Fruit fly (Drosophila melanogaster) whole organism, embryonic: ENCODE data around the gene CG2003.
A peak's percentile ranks its signal among the peaks of the same experiment; 100 is the strongest.

ENCODE experiments used
- ATbp ChIP-seq: fragments of 200-800 bp; sonication (Bioruptor generic); optimal IDR thresholded peaks from 2 replicates; lab custom pipeline; 2017; ENCODE audit warnings: missing biosample characterization, mild to moderate bottlenecking, missing genetic modification characterization, missing genetic modification reagents
- BtbVII ChIP-seq: fragments of 200-800 bp; sonication (Bioruptor generic); optimal IDR thresholded peaks from 3 replicates; lab custom pipeline; 2017; ENCODE audit warnings: missing biosample characterization, mild to moderate bottlenecking, missing genetic modification characterization
- CG11456 ChIP-seq: fragments of 200-800 bp; sonication (Bioruptor generic); IDR thresholded peaks from 3 replicates; pipeline ENCODE4 v1.3.6; 2022; ENCODE audit warnings: missing biosample characterization, missing genetic modification characterization
- CG11504 ChIP-seq: fragments of 200-800 bp; sonication (Bioruptor generic); optimal IDR thresholded peaks from 3 replicates; lab custom pipeline; 2019; ENCODE audit warnings: missing biosample characterization, mild to moderate bottlenecking, missing genetic modification characterization, moderate library complexity
- CG12071 ChIP-seq: fragments of 200-800 bp; sonication (Bioruptor generic); optimal IDR thresholded peaks from 3 replicates; lab custom pipeline; 2018; ENCODE audit warnings: missing biosample characterization, mild to moderate bottlenecking, missing genetic modification characterization
- CG13296 ChIP-seq: fragments of 200-800 bp; sonication (Bioruptor generic); optimal IDR thresholded peaks from 3 replicates; lab custom pipeline; 2018; ENCODE audit warnings: missing biosample characterization, mild to moderate bottlenecking, missing genetic modification characterization
- CG14965 ChIP-seq: fragments of 200-800 bp; sonication (Bioruptor generic); optimal IDR thresholded peaks from 2 replicates; lab custom pipeline; 2016; ENCODE audit warnings: missing biosample characterization, missing genetic modification characterization, borderline replicate concordance
- CG1529 ChIP-seq: fragments of 200-800 bp; sonication (Bioruptor generic); optimal IDR thresholded peaks from 3 replicates; lab custom pipeline; 2018; ENCODE audit warnings: missing biosample characterization, missing genetic modification characterization
- CG17359 ChIP-seq: fragments of 200-800 bp; sonication (Bioruptor generic); optimal IDR thresholded peaks from 3 replicates; lab custom pipeline; 2018; ENCODE audit warnings: missing biosample characterization, mild to moderate bottlenecking, missing genetic modification characterization, moderate library complexity
- CG18262 ChIP-seq: fragments of 200-800 bp; optimal IDR thresholded peaks from 3 replicates; lab custom pipeline; 2019; ENCODE audit warnings: missing biosample characterization, mild to moderate bottlenecking, missing genetic modification characterization, moderate library complexity
- CG2120 ChIP-seq: fragments of 200-800 bp; sonication (Bioruptor generic); optimal IDR thresholded peaks from 3 replicates; lab custom pipeline; 2016; ENCODE audit warnings: missing biosample characterization, missing genetic modification characterization
- CG2129 ChIP-seq: fragments of 200-800 bp; sonication (Bioruptor generic); IDR thresholded peaks from 2 replicates; pipeline ENCODE4 v1.3.6; 2022; ENCODE audit warnings: missing biosample characterization, missing genetic modification characterization; ENCODE audit not compliant: partially characterized antibody
- CG30020 ChIP-seq: fragments of 200-800 bp; optimal IDR thresholded peaks from 2 replicates; lab custom pipeline; 2019; ENCODE audit warnings: missing biosample characterization, mild to moderate bottlenecking, missing genetic modification characterization, moderate library complexity
- CG32532 ChIP-seq: fragments of 200-800 bp; sonication (Bioruptor generic); IDR thresholded peaks from 2 replicates; pipeline ENCODE4 v1.3.6; 2022; ENCODE audit warnings: missing biosample characterization, missing genetic modification characterization
- CG33213 ChIP-seq: fragments of 200-800 bp; sonication (Bioruptor generic); optimal IDR thresholded peaks from 3 replicates; lab custom pipeline; 2016; ENCODE audit warnings: missing biosample characterization, missing genetic modification characterization
- CG33557 ChIP-seq: fragments of 200-800 bp; sonication (Bioruptor generic); optimal IDR thresholded peaks from 2 replicates; lab custom pipeline; 2019; ENCODE audit warnings: missing biosample characterization, mild to moderate bottlenecking, missing genetic modification characterization, moderate library complexity
- CG34224 ChIP-seq: fragments of 200-800 bp; sonication (Bioruptor generic); IDR thresholded peaks from 3 replicates; pipeline ENCODE4 v1.3.6; 2022; ENCODE audit warnings: missing biosample characterization, missing genetic modification characterization; ENCODE audit not compliant: partially characterized antibody
- CG4404 ChIP-seq: fragments of 200-800 bp; sonication (Bioruptor generic); IDR thresholded peaks from 2 replicates; pipeline ENCODE4 v1.3.6; 2022; ENCODE audit warnings: missing biosample characterization, missing genetic modification characterization
- CG6254 ChIP-seq: fragments of 200-800 bp; sonication (Bioruptor generic); optimal IDR thresholded peaks from 3 replicates; lab custom pipeline; 2017; ENCODE audit warnings: mild to moderate bottlenecking, missing biosample characterization, missing genetic modification reagents, missing genetic modification characterization
- CG6654 ChIP-seq: fragments of 200-800 bp; sonication (Bioruptor generic); optimal IDR thresholded peaks from 2 replicates; lab custom pipeline; 2017; ENCODE audit warnings: missing biosample characterization, mild to moderate bottlenecking, missing genetic modification characterization
- CG7556 ChIP-seq: fragments of 200-800 bp; sonication (Bioruptor generic); optimal IDR thresholded peaks from 2 replicates; lab custom pipeline; 2017; ENCODE audit warnings: missing biosample characterization, mild to moderate bottlenecking, missing genetic modification characterization
- CG8478 ChIP-seq: fragments of >200 bp; optimal IDR thresholded peaks from 2 replicates; lab custom pipeline; 2018
- D19A ChIP-seq: fragments of 200-800 bp; optimal IDR thresholded peaks from 3 replicates; lab custom pipeline; 2019; ENCODE audit warnings: missing biosample characterization, mild to moderate bottlenecking, missing genetic modification characterization, moderate library complexity
- D19B ChIP-seq: fragments of 200-800 bp; sonication (Bioruptor generic); optimal IDR thresholded peaks from 2 replicates; lab custom pipeline; 2017; ENCODE audit warnings: missing biosample characterization, mild to moderate bottlenecking, missing genetic modification characterization
- ERR ChIP-seq: fragments of 200-800 bp; sonication (Bioruptor generic); optimal IDR thresholded peaks from 2 replicates; lab custom pipeline; 2016; ENCODE audit warnings: missing biosample characterization, missing genetic modification characterization
- Ets97D ChIP-seq: fragments of 200-800 bp; sonication (Bioruptor generic); optimal IDR thresholded peaks from 3 replicates; lab custom pipeline; 2016; ENCODE audit warnings: missing biosample characterization, missing genetic modification characterization
- Fer1 ChIP-seq: fragments of 200-800 bp; sonication (Bioruptor generic); optimal IDR thresholded peaks from 2 replicates; lab custom pipeline; 2017; ENCODE audit warnings: missing biosample characterization, mild to moderate bottlenecking, missing genetic modification characterization
- H2.0 ChIP-seq: fragments of 200-800 bp; sonication (Bioruptor generic); IDR thresholded peaks from 2 replicates; pipeline ENCODE4 v1.3.6; 2022; ENCODE audit warnings: missing biosample characterization, missing genetic modification characterization
- Kr ChIP-seq: fragments of 200-800 bp; sonication (Bioruptor generic); optimal IDR thresholded peaks from 2 replicates; lab custom pipeline; 2017; ENCODE audit warnings: missing biosample characterization, mild to moderate bottlenecking, missing genetic modification characterization
- Mes4 ChIP-seq: fragments of 200-800 bp; sonication (Bioruptor generic); optimal IDR thresholded peaks from 2 replicates; lab custom pipeline; 2016; ENCODE audit warnings: missing biosample characterization, missing genetic modification characterization
- NC2β ChIP-seq: fragments of 200-800 bp; sonication (Bioruptor generic); optimal IDR thresholded peaks from 2 replicates; lab custom pipeline; 2016; ENCODE audit warnings: missing biosample characterization, missing genetic modification characterization
- Sin3A ChIP-seq: fragments of >200 bp; optimal IDR thresholded peaks from 2 replicates; lab custom pipeline; 2018
- Sry-δ ChIP-seq: fragments of 200-800 bp; sonication (Bioruptor generic); optimal IDR thresholded peaks from 2 replicates; lab custom pipeline; 2016; ENCODE audit warnings: missing biosample characterization, missing genetic modification characterization
- YL-1 ChIP-seq: fragments of 200-800 bp; sonication (Bioruptor generic); optimal IDR thresholded peaks from 3 replicates; lab custom pipeline; 2017; ENCODE audit warnings: missing biosample characterization, mild to moderate bottlenecking, missing genetic modification characterization
- dati ChIP-seq: fragments of 200-800 bp; sonication (Bioruptor generic); IDR thresholded peaks from 2 replicates; pipeline ENCODE4 v1.3.6; 2022; ENCODE audit warnings: missing biosample characterization, missing genetic modification characterization
- disco-r ChIP-seq: fragments of 200-800 bp; sonication (Bioruptor generic); optimal IDR thresholded peaks from 2 replicates; lab custom pipeline; 2016; ENCODE audit warnings: missing biosample characterization, missing genetic modification characterization
- exex ChIP-seq: fragments of 200-800 bp; sonication (Bioruptor generic); optimal IDR thresholded peaks from 4 replicates; lab custom pipeline; 2018; ENCODE audit warnings: missing biosample characterization, mild to moderate bottlenecking, missing genetic modification characterization, moderate library complexity
- grn ChIP-seq: fragments of 200-800 bp; sonication (Bioruptor generic); optimal IDR thresholded peaks from 3 replicates; lab custom pipeline; 2017; ENCODE audit warnings: missing biosample characterization, missing genetic modification characterization
- hkb ChIP-seq, 2 experiments: fragments of 200-800 bp in 1 of 2; fragments of >200 bp in 1 of 2; sonication (Bioruptor generic) in 1 of 2; IDR thresholded peaks in 1 of 2; optimal IDR thresholded peaks in 1 of 2; 2 replicates each; pipeline versions ENCODE4 v1.3.6 to Lab custom; 2017 to 2022; ENCODE audit warnings: missing biosample characterization in 1 of 2, missing genetic modification characterization in 1 of 2
- lbe ChIP-seq: fragments of 200-800 bp; sonication (Bioruptor generic); optimal IDR thresholded peaks from 2 replicates; lab custom pipeline; 2016; ENCODE audit warnings: missing biosample characterization, mild to moderate bottlenecking, missing genetic modification characterization
- luna ChIP-seq: fragments of 200-800 bp; sonication (Bioruptor generic); optimal IDR thresholded peaks from 2 replicates; lab custom pipeline; 2016; ENCODE audit warnings: missing biosample characterization, missing genetic modification characterization
- mam ChIP-seq: fragments of 200-800 bp; sonication (Bioruptor generic); optimal IDR thresholded peaks from 3 replicates; lab custom pipeline; 2016; ENCODE audit warnings: missing biosample characterization, missing genetic modification characterization
- p53 ChIP-seq: fragments of 200-800 bp; sonication (Bioruptor generic); optimal IDR thresholded peaks from 2 replicates; lab custom pipeline; 2016; ENCODE audit warnings: missing biosample characterization, missing genetic modification characterization
- peb ChIP-seq: fragments of 200-800 bp; sonication (Bioruptor generic); IDR thresholded peaks from 2 replicates; pipeline ENCODE4 v1.3.6; 2022; ENCODE audit warnings: missing biosample characterization, missing genetic modification characterization
- rib ChIP-seq: fragments of 200-800 bp; sonication (Bioruptor generic); IDR thresholded peaks from 2 replicates; pipeline ENCODE4 v1.3.6; 2022; ENCODE audit warnings: missing biosample characterization, missing genetic modification characterization
- sim ChIP-seq: fragments of 200-800 bp; sonication (Bioruptor generic); IDR thresholded peaks from 2 replicates; pipeline ENCODE4 v1.3.6; 2022; ENCODE audit warnings: missing biosample characterization, missing genetic modification characterization
- tll ChIP-seq, 2 experiments: fragments of 200-800 bp in 1 of 2; fragments of >200 bp in 1 of 2; sonication (Bioruptor generic) in 1 of 2; optimal IDR thresholded peaks; 2 replicates each; lab custom pipeline; 2017 to 2019; ENCODE audit warnings: missing biosample characterization in 2 of 2, missing genetic modification characterization in 2 of 2, mild to moderate bottlenecking in 1 of 2, moderate library complexity in 1 of 2
- toy ChIP-seq: fragments of 200-800 bp; sonication (Bioruptor generic); IDR thresholded peaks from 2 replicates; pipeline ENCODE4 v1.3.6; 2022; ENCODE audit warnings: missing biosample characterization, missing genetic modification characterization
- ttk ChIP-seq: fragments of 200-800 bp; sonication (Bioruptor generic); IDR thresholded peaks from 2 replicates; pipeline ENCODE4 v2.1.2; 2022; ENCODE audit warnings: missing biosample characterization, missing genetic modification characterization
- unc-4 ChIP-seq: fragments of 200-800 bp; sonication (Bioruptor generic); IDR thresholded peaks from 2 replicates; pipeline ENCODE4 v1.3.6; 2022; ENCODE audit warnings: missing biosample characterization, missing genetic modification characterization; ENCODE audit not compliant: partially characterized antibody
- z ChIP-seq: fragments of 200-800 bp; sonication (Bioruptor generic); IDR thresholded peaks from 3 replicates; pipeline ENCODE4 v1.3.6; 2022; ENCODE audit warnings: missing biosample characterization, missing genetic modification characterization
- zfh1 ChIP-seq: fragments of 200-800 bp; sonication (Bioruptor generic); IDR thresholded peaks from 3 replicates; pipeline ENCODE4 v1.3.6; 2022; ENCODE audit warnings: missing biosample characterization, missing genetic modification characterization

Gene CG2003

dm6 chr3R:31985603-31986002 lies 7.7 kb downstream of the CG2003 start (continued):
- TF ChIP-seq Sry-δ (GFP tag; lab: Kevin White, UChicago) (peak; percentile 98), YL-1 (GFP tag; lab: Kevin White, UChicago) (no peak), disco-r (GFP tag; lab: Kevin White, UChicago) (no peak), CG2120 (GFP tag; lab: Kevin White, UChicago) (no peak), CG7556 (GFP tag; lab: Kevin White, UChicago) (no peak), tll (GFP tag; optimal IDR thresholded peaks at IDR 0.05; lab: Kevin White, UChicago) (no peak), CG30020 (no peak), Sin3A (lab: Kevin White, UChicago) (peak; percentile 54), D19A (tag; lab: Kevin White, UChicago) (no peak), CG14965 (GFP tag; lab: Kevin White, UChicago) (no peak), CG12071 (GFP tag; lab: Kevin White, UChicago) (no peak), Ets97D (GFP tag; lab: Kevin White, UChicago) (peak; percentile 66), CG2129 (peak; percentile 80), H2.0 (no peak), sim (GFP tag; lab: Robert Waterston, UW) (no peak), CG13296 (GFP tag; lab: Kevin White, UChicago) (no peak), CG11456 (GFP tag; lab: Robert Waterston, UW) (no peak), CG17359 (tag; lab: Kevin White, UChicago) (no peak), grn (no peak), zfh1 (GFP tag; lab: Robert Waterston, UW) (no peak), D19B (no peak), CG1529 (GFP tag; lab: Kevin White, UChicago) (no peak), CG33213 (peak; percentile 71), CG11504 (tag; lab: Kevin White, UChicago) (peak; percentile 98), peb (GFP tag; lab: Robert Waterston, UW) (no peak), CG18262 (tag; lab: Kevin White, UChicago) (no peak), rib (peak; percentile 38; the same call in 1 of the 2 replicates), ATbp (GFP tag; lab: Kevin White, UChicago) (no peak), CG32532 (GFP tag; lab: Robert Waterston, UW) (0 out of 2 replicates have a peak, but pooled peaks have one; percentile 36), ERR (GFP tag; lab: Kevin White, UChicago) (peak; percentile 38), CG6254 (GFP tag; lab: Kevin White, UChicago) (no peak), luna (GFP tag; lab: Kevin White, UChicago) (no peak), CG8478 (lab: Kevin White, UChicago) (no peak), hkb (optimal IDR thresholded peaks at IDR 0.05; lab: Kevin White, UChicago) (no peak), hkb (GFP tag; IDR thresholded peaks at IDR 0.05; lab: Robert Waterston, UW) (no peak), p53 (no peak), mam (GFP tag; lab: Kevin White, UChicago) (no peak), exex (tag; lab: Kevin White, UChicago) (no peak), Fer1 (GFP tag; lab: Kevin White, UChicago) (no peak), toy (GFP tag; lab: Robert Waterston, UW) (no peak), ttk (GFP tag; lab: Robert Waterston, UW) (no peak), z (GFP tag; lab: Robert Waterston, UW) (no peak), dati (GFP tag; lab: Robert Waterston, UW) (no peak), NC2β (GFP tag; lab: Kevin White, UChicago) (no peak), CG33557 (no peak), Mes4 (GFP tag; lab: Kevin White, UChicago) (no peak), lbe (GFP tag; lab: Kevin White, UChicago) (no peak), CG6654 (GFP tag; lab: Kevin White, UChicago) (no peak), CG4404 (GFP tag; lab: Robert Waterston, UW) (no peak), BtbVII (no peak), unc-4 (GFP tag; lab: Robert Waterston, UW) (peak; percentile 87), Kr (GFP tag; lab: Kevin White, UChicago) (no peak), CG34224 (GFP tag; lab: Robert Waterston, UW) (peak; percentile 89)
